Worm (Caenorhabditis elegans): ENCODE data around the gene C45G9.6.

Gene C45G9.6

DNA sequence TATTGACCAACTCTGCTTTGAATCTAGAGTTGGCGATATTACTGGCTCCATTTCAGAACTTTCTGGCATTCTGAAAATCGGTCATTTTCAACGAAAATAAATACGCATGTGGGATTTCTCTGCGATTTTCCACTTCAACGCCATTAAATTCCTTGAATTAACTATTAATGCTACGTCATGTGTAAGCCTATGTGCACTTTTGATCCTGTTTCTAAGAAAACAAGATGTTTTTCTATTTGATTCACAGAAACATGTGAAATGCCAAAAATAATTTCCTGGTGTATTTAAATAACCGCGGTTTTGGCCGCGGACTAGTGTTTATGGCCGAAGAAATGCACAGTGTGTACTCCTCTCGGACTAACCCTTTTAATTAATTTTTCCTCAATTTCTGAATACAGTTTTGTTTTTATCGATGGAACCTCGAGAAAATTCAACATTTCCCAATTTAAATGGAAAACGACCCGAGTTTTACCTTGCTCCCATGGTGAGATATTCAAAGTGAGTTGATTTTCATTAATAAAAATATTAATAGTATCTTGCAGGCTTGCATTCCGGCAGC is 32.5 kb downstream of the C45G9.6 start, which contains the start of the genes C45G9.11 and C45G9.2:
C45G9.11 (minus strand) TSS at position 51 of the 559 bp plus-strand sequence.
C45G9.2 (plus strand) TSS at position 392 of the 559 bp plus-strand sequence.
- peak; percentile 94 for TF ChIP-seq gmeb-1 (tag; optimal IDR thresholded peaks at IDR 0.05)
- TF ChIP-seq crh-2 (tag; optimal IDR thresholded peaks at IDR 0.05), result peak; percentile 43
- peak; percentile 75 for TF ChIP-seq C34F6.9 (tag; optimal IDR thresholded peaks at IDR 0.05)
- peak; percentile 11 for TF ChIP-seq lin-11 (tag; optimal IDR thresholded peaks at IDR 0.05)
- TF ChIP-seq lsy-2 (tag; optimal IDR thresholded peaks at IDR 0.05), result peak; percentile 71 to 85
- no peak for TF ChIP-seq mbf-1 (tag; optimal IDR thresholded peaks at IDR 0.05)
- TF ChIP-seq lin-13 (GFP tag; optimal IDR thresholded peaks at IDR 0.05), result peak; percentile 74
- TF ChIP-seq nhr-237 (tag; optimal IDR thresholded peaks at IDR 0.05), result no peak
- peak; percentile 52 for TF ChIP-seq nhr-6 (tag; optimal IDR thresholded peaks at IDR 0.05)
- no peak for TF ChIP-seq sem-4 (tag; optimal IDR thresholded peaks at IDR 0.05)
- TF ChIP-seq unc-55 (GFP tag; optimal IDR thresholded peaks at IDR 0.05), result peak; percentile 81
- TF ChIP-seq sma-3 (GFP tag; optimal IDR thresholded peaks at IDR 0.05), result peak; percentile 83
- no peak for TF ChIP-seq ceh-16 (tag; optimal IDR thresholded peaks at IDR 0.05)
- TF ChIP-seq unc-62 (GFP tag; optimal IDR thresholded peaks at IDR 0.05), result no peak
- TF ChIP-seq zag-1 (tag; optimal IDR thresholded peaks at IDR 0.05), result no peak
- TF ChIP-seq ztf-4 (tag; optimal IDR thresholded peaks at IDR 0.05), result peak; percentile 43
- no peak for TF ChIP-seq egl-27 (tag; optimal IDR thresholded peaks at IDR 0.05)
- TF ChIP-seq ztf-11 (tag; optimal IDR thresholded peaks at IDR 0.05), result no peak
- TF ChIP-seq F13H6.1 (tag; optimal IDR thresholded peaks at IDR 0.05), result peak; percentile 73
- TF ChIP-seq snpc-4 (tag; optimal IDR thresholded peaks at IDR 0.05), result peak; percentile 42
- TF ChIP-seq Y55F3AM.14 (GFP tag; optimal IDR thresholded peaks at IDR 0.05), result no peak
- peak; percentile 20 for TF ChIP-seq nhr-129 (tag; optimal IDR thresholded peaks at IDR 0.05)
- TF ChIP-seq R02D3.7 (tag; optimal IDR thresholded peaks at IDR 0.05), result peak; percentile 11
- TF ChIP-seq mab-5 (tag; optimal IDR thresholded peaks at IDR 0.05), result peak; percentile 52
- peak; percentile 88 for TF ChIP-seq sma-9 (GFP tag; optimal IDR thresholded peaks at IDR 0.05)
- no peak for TF ChIP-seq sma-9 (tag; optimal IDR thresholded peaks at IDR 0.05)
- no peak for TF ChIP-seq ceh-82 (tag; optimal IDR thresholded peaks at IDR 0.05)
- no peak for TF ChIP-seq skn-1 (tag; optimal IDR thresholded peaks at IDR 0.05)

- TF ChIP-seq ceh-82 (tag; optimal IDR thresholded peaks at IDR 0.05), result no peak
- TF ChIP-seq gmeb-1 (tag; optimal IDR thresholded peaks at IDR 0.05), result no peak
Measured at ce11 chrIII:5071509-5071908, 35.3 kb downstream of the C45G9.6 start, which contains the start of gene C45G9.12. TSS of gene C45G9.12 (minus strand) at chrIII:5071609.

- TF ChIP-seq gmeb-1 (tag; optimal IDR thresholded peaks at IDR 0.05) (no peak), peb-1 (tag; optimal IDR thresholded peaks at IDR 0.05) (no peak), sem-4 (tag; optimal IDR thresholded peaks at IDR 0.05) (no peak), alr-1 (tag; optimal IDR thresholded peaks at IDR 0.05) (no peak), nhr-25 (tag; optimal IDR thresholded peaks at IDR 0.05) (no peak), crh-2 (tag; optimal IDR thresholded peaks at IDR 0.05) (no peak), nhr-77 (tag; optimal IDR thresholded peaks at IDR 0.05) (no peak), snpc-4 (tag; optimal IDR thresholded peaks at IDR 0.05) (no peak), dmd-4 (tag; optimal IDR thresholded peaks at IDR 0.05) (no peak), blmp-1 (tag; optimal IDR thresholded peaks at IDR 0.05; ENCODE audit: insufficient read depth) (no peak), nhr-237 (tag; optimal IDR thresholded peaks at IDR 0.05) (no peak), zag-1 (tag; optimal IDR thresholded peaks at IDR 0.05) (no peak)
Measured at ce11 chrIII:5074398-5074797, 38.1 kb downstream of the C45G9.6 start, which contains the start of gene ttbk-6. TSS of gene ttbk-6 (plus strand) at chrIII:5074698.

ce11 chrIII:5076569-5076968 is 40.3 kb downstream of the C45G9.6 start:
- TF ChIP-seq unc-55 (GFP tag; optimal IDR thresholded peaks at IDR 0.05) (peak; percentile 59), mdl-1 (tag; optimal IDR thresholded peaks at IDR 0.05) (no peak), ztf-11 (tag; optimal IDR thresholded peaks at IDR 0.05) (no peak)
